Worm (Caenorhabditis elegans) whole organism, late embryonic: Measurements from ENCODE around the gene R05A10.7.

Experiments used
- nhr-11 ChIP-seq: fragments of 150-350 bp; optimal IDR thresholded peaks from 2 replicates; lab custom pipeline; 2014; ENCODE audit warnings: missing biosample characterization, missing genetic modification characterization
- unc-55 ChIP-seq: sonication (generic microtip); optimal IDR thresholded peaks from 2 replicates; lab custom pipeline; 2017; ENCODE audit warnings: missing biosample characterization, missing genetic modification reagents, missing genetic modification characterization

DNA sequence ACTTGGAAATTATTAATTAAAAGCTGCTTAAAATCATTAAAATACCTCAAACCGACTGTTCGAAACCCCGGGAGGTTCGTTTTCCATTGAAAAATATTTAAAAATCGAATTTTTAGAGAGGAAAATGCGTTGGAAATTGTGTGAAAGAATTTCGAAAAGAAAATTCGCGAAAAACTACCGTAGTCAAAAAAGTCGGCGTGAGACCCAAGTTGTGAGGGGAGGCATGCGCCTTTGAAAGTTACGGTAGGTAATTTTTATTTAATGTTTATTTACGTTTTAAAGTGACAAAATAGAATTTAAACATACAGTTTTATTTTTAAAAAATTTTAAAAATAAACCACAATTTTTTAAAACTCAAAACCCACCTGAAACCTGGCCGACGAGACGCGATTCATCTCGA lies 47.1 kb downstream of the R05A10.7 start:
- no peak for TF ChIP-seq nhr-11 (tag; lab: Kevin White, UChicago)
- TF ChIP-seq unc-55 = no peak
